Worm (Caenorhabditis elegans) whole organism, late embryonic: ENCODE data around the gene mpz-3.

Experiments used
- ets-4 ChIP-seq: sonication (generic microtip); optimal IDR thresholded peaks from 2 replicates; lab custom pipeline; 2016; ENCODE audit warnings: missing genetic modification characterization, missing compliant biosample characterization
- pqm-1 ChIP-seq: sonication (generic microtip); optimal IDR thresholded peaks from 2 replicates; lab custom pipeline; 2016; ENCODE audit warnings: missing genetic modification characterization, missing compliant biosample characterization

- no peak for TF ChIP-seq pqm-1 (tag; lab: Kevin White, UChicago)
- no peak for TF ChIP-seq ets-4 (tag; lab: Kevin White, UChicago)
Measured at ce11 chrII:6587264-6587870, 22.2 kb upstream of the mpz-3 start, which contains the start of gene C56C10.7.
